Worm (Caenorhabditis elegans) whole organism, young adult: ENCODE results near the gene srw-34.

Experiments used
- D2030.7 ChIP-seq: fragments of 200-800 bp; sonication (Bioruptor generic); IDR thresholded peaks from 2 replicates; pipeline ENCODE4 v1.3.6; 2022; ENCODE audit warnings: missing genetic modification reagents, missing genetic modification characterization, missing compliant biosample characterization
- Y56A3A.18 ChIP-seq: fragments of 200-800 bp; sonication (Bioruptor generic); IDR thresholded peaks from 2 replicates; pipeline ENCODE4 v1.3.6; 2022; ENCODE audit warnings: missing genetic modification reagents, missing genetic modification characterization, missing compliant biosample characterization
- ZK185.1 ChIP-seq: sonication (generic microtip); optimal IDR thresholded peaks from 2 replicates; lab custom pipeline; 2016; ENCODE audit warnings: mild to moderate bottlenecking, missing genetic modification characterization, missing compliant biosample characterization; ENCODE audit not compliant: poor library complexity, severe bottlenecking
- ceh-100 ChIP-seq: fragments of 200-800 bp; sonication (Bioruptor generic); IDR thresholded peaks from 2 replicates; pipeline ENCODE4 v1.3.6; 2022; ENCODE audit warnings: missing genetic modification reagents, missing genetic modification characterization, missing compliant biosample characterization
- ceh-79 ChIP-seq: sonication (generic microtip); optimal IDR thresholded peaks from 2 replicates; lab custom pipeline; 2017; ENCODE audit warnings: mild to moderate bottlenecking, missing genetic modification characterization, missing compliant biosample characterization
- ets-4 ChIP-seq: fragments of 200-800 bp; sonication (Bioruptor generic); optimal IDR thresholded peaks from 2 replicates; lab custom pipeline; 2018; ENCODE audit warnings: mild to moderate bottlenecking, missing genetic modification characterization, missing compliant biosample characterization
- nhr-179 ChIP-seq: sonication (generic microtip); optimal IDR thresholded peaks from 2 replicates; lab custom pipeline; 2016; ENCODE audit warnings: mild to moderate bottlenecking, missing genetic modification characterization, missing compliant biosample characterization
- unc-62 ChIP-seq: fragments of 150-350 bp; optimal IDR thresholded peaks from 2 replicates; lab custom pipeline; 2014; ENCODE audit warnings: missing biosample characterization, missing genetic modification reagents, missing genetic modification characterization
- zim-3 ChIP-seq: sonication (generic microtip); optimal IDR thresholded peaks from 2 replicates; lab custom pipeline; 2017; ENCODE audit warnings: mild to moderate bottlenecking, missing genetic modification characterization, moderate library complexity, missing compliant biosample characterization

ce11 chrV:16540657-16541056, 18.5 kb upstream of the srw-34 start:
- TF ChIP-seq zim-3 (tag; lab: Kevin White, UChicago): no peak
- TF ChIP-seq D2030.7 (GFP tag; lab: Robert Waterston, UW): no peak
- TF ChIP-seq ets-4 (GFP tag; lab: Kevin White, UChicago): no peak
- TF ChIP-seq nhr-179: no peak
- TF ChIP-seq Y56A3A.18 (GFP tag; lab: Robert Waterston, UW): no peak
- no peak for TF ChIP-seq unc-62 (GFP tag; lab: Kevin White, UChicago)
- no peak for TF ChIP-seq ceh-79 (tag; lab: Kevin White, UChicago)
- TF ChIP-seq ZK185.1 (tag; lab: Kevin White, UChicago): no peak
- no peak for TF ChIP-seq ceh-100 (GFP tag; lab: Robert Waterston, UW)
